Worm (Caenorhabditis elegans) whole organism, L2 larva: ENCODE results near the gene nhr-68.

Source experiments
- C34F6.9 ChIP-seq: fragments of 150-350 bp; optimal IDR thresholded peaks from 2 replicates; lab custom pipeline; 2014; ENCODE audit warnings: missing biosample characterization, missing genetic modification characterization
- F13H6.1 ChIP-seq: sonication (generic microtip); optimal IDR thresholded peaks from 2 replicates; lab custom pipeline; 2016; ENCODE audit warnings: missing genetic modification characterization, missing compliant biosample characterization
- R02D3.7 ChIP-seq: fragments of 150-350 bp; optimal IDR thresholded peaks from 2 replicates; lab custom pipeline; 2014; ENCODE audit warnings: missing biosample characterization, missing genetic modification characterization
- Y55F3AM.14 ChIP-seq: fragments of 200-800 bp; sonication (Bioruptor generic); optimal IDR thresholded peaks from 2 replicates; lab custom pipeline; 2018; ENCODE audit warnings: mild to moderate bottlenecking, missing genetic modification characterization, missing compliant biosample characterization
- ZK546.5 ChIP-seq: sonication (generic microtip); optimal IDR thresholded peaks from 2 replicates; lab custom pipeline; 2017; ENCODE audit warnings: missing biosample characterization, missing genetic modification characterization
- aly-2 ChIP-seq: fragments of 150-350 bp; optimal IDR thresholded peaks from 2 replicates; lab custom pipeline; 2014; ENCODE audit warnings: missing biosample characterization, missing genetic modification characterization
- ama-1 ChIP-seq: fragments of 150-350 bp; optimal IDR thresholded peaks from 2 replicates; lab custom pipeline; 2018; ENCODE audit warnings: inconsistent platforms
- blmp-1 ChIP-seq: sonication (generic microtip); optimal IDR thresholded peaks from 2 replicates; lab custom pipeline; 2017; ENCODE audit warnings: missing genetic modification characterization, mild to moderate bottlenecking, missing compliant biosample characterization, antibody characterized with exemption, moderate library complexity; ENCODE audit not compliant: insufficient read depth
- ceh-16 ChIP-seq: fragments of 150-350 bp; optimal IDR thresholded peaks from 2 replicates; lab custom pipeline; 2014; ENCODE audit warnings: missing biosample characterization, missing genetic modification characterization
- ceh-82 ChIP-seq: fragments of 150-350 bp; optimal IDR thresholded peaks from 2 replicates; lab custom pipeline; 2014; ENCODE audit warnings: missing biosample characterization, missing genetic modification characterization
- crh-2 ChIP-seq: sonication (generic microtip); optimal IDR thresholded peaks from 2 replicates; lab custom pipeline; 2017; ENCODE audit warnings: missing biosample characterization, missing genetic modification characterization
- dmd-4 ChIP-seq: sonication (generic microtip); optimal IDR thresholded peaks from 2 replicates; lab custom pipeline; 2017; ENCODE audit warnings: missing biosample characterization, missing genetic modification characterization
- egl-27 ChIP-seq: sonication (generic microtip); optimal IDR thresholded peaks from 3 replicates; lab custom pipeline; 2017; ENCODE audit warnings: missing biosample characterization, missing genetic modification reagents, missing genetic modification characterization
- elt-1 ChIP-seq: fragments of 150-350 bp; optimal IDR thresholded peaks from 2 replicates; lab custom pipeline; 2014; ENCODE audit warnings: missing biosample characterization, missing genetic modification characterization
- elt-3 ChIP-seq: sonication (generic microtip); optimal IDR thresholded peaks from 2 replicates; lab custom pipeline; 2017; ENCODE audit warnings: missing biosample characterization, missing genetic modification characterization
- fos-1 ChIP-seq: fragments of 150-350 bp; optimal IDR thresholded peaks from 2 replicates; lab custom pipeline; 2014; ENCODE audit warnings: missing biosample characterization, missing genetic modification characterization
- gmeb-1 ChIP-seq: fragments of 150-350 bp; optimal IDR thresholded peaks from 2 replicates; lab custom pipeline; 2014; ENCODE audit warnings: missing biosample characterization, missing genetic modification characterization
- lin-11 ChIP-seq: fragments of 150-350 bp; sonication (generic microtip); optimal IDR thresholded peaks from 2 replicates; lab custom pipeline; 2014; ENCODE audit warnings: missing biosample characterization, missing genetic modification characterization, inconsistent platforms, mixed read lengths
- lin-13 ChIP-seq: fragments of 150-350 bp; optimal IDR thresholded peaks from 2 replicates; lab custom pipeline; 2014; ENCODE audit warnings: missing biosample characterization, missing genetic modification reagents, missing genetic modification characterization
- lin-39 ChIP-seq: fragments of 150-350 bp; optimal IDR thresholded peaks from 2 replicates; lab custom pipeline; 2014; ENCODE audit warnings: missing biosample characterization, missing genetic modification reagents, missing genetic modification characterization
- lsy-2 ChIP-seq, 2 experiments: fragments of 150-350 bp in 1 of 2; sonication (generic microtip) in 1 of 2; optimal IDR thresholded peaks; 2 replicates each; lab custom pipeline; 2014 to 2017; ENCODE audit warnings: missing biosample characterization in 2 of 2, missing genetic modification characterization in 2 of 2
- mbf-1 ChIP-seq: sonication (generic microtip); optimal IDR thresholded peaks from 2 replicates; lab custom pipeline; 2017; ENCODE audit warnings: missing biosample characterization, missing genetic modification characterization
- mdl-1 ChIP-seq, 2 experiments: fragments of 150-350 bp in 1 of 2; sonication (generic microtip) in 1 of 2; optimal IDR thresholded peaks; 2 replicates each; lab custom pipeline; 2017; ENCODE audit warnings: missing biosample characterization in 2 of 2, missing genetic modification characterization in 2 of 2
- nhr-10 ChIP-seq: sonication (generic microtip); optimal IDR thresholded peaks from 2 replicates; lab custom pipeline; 2017; ENCODE audit warnings: missing biosample characterization, missing genetic modification characterization
- nhr-11 ChIP-seq: fragments of 150-350 bp; optimal IDR thresholded peaks from 2 replicates; lab custom pipeline; 2014; ENCODE audit warnings: missing biosample characterization, missing genetic modification characterization
- nhr-12 ChIP-seq: fragments of 150-350 bp; optimal IDR thresholded peaks from 2 replicates; lab custom pipeline; 2014; ENCODE audit warnings: missing biosample characterization, missing genetic modification characterization
- nhr-129 ChIP-seq: fragments of 150-350 bp; optimal IDR thresholded peaks from 2 replicates; lab custom pipeline; 2014; ENCODE audit warnings: missing biosample characterization, missing genetic modification characterization
- nhr-21 ChIP-seq: fragments of 150-350 bp; optimal IDR thresholded peaks from 2 replicates; lab custom pipeline; 2014; ENCODE audit warnings: missing biosample characterization, missing genetic modification characterization
- nhr-237 ChIP-seq: fragments of 150-350 bp; optimal IDR thresholded peaks from 2 replicates; lab custom pipeline; 2014; ENCODE audit warnings: missing biosample characterization, missing genetic modification characterization
- nhr-25 ChIP-seq: fragments of 150-350 bp; sonication (generic microtip); optimal IDR thresholded peaks from 3 replicates; lab custom pipeline; 2014; ENCODE audit warnings: missing biosample characterization, missing genetic modification characterization
- nhr-6 ChIP-seq: fragments of 150-350 bp; optimal IDR thresholded peaks from 2 replicates; lab custom pipeline; 2014; ENCODE audit warnings: missing biosample characterization, missing genetic modification characterization
- nhr-77 ChIP-seq: fragments of 150-350 bp; optimal IDR thresholded peaks from 2 replicates; lab custom pipeline; 2014; ENCODE audit warnings: missing biosample characterization, missing genetic modification characterization
- peb-1 ChIP-seq: fragments of 150-350 bp; optimal IDR thresholded peaks from 2 replicates; lab custom pipeline; 2014; ENCODE audit warnings: missing biosample characterization, missing genetic modification characterization
- sem-4 ChIP-seq: fragments of 150-350 bp; optimal IDR thresholded peaks from 2 replicates; lab custom pipeline; 2014; ENCODE audit warnings: missing biosample characterization, missing genetic modification reagents, missing genetic modification characterization
- skn-1 ChIP-seq: sonication (generic microtip); optimal IDR thresholded peaks from 2 replicates; lab custom pipeline; 2017; ENCODE audit warnings: missing biosample characterization, missing genetic modification characterization
- sma-3 ChIP-seq: sonication (generic microtip); optimal IDR thresholded peaks from 2 replicates; lab custom pipeline; 2016; ENCODE audit warnings: missing genetic modification reagents, missing genetic modification characterization, missing compliant biosample characterization
- sma-9 ChIP-seq, 2 experiments: fragments of 150-350 bp in 1 of 2; sonication (generic microtip) in 1 of 2; optimal IDR thresholded peaks; 2 replicates each; lab custom pipeline; 2014 to 2016; ENCODE audit warnings: missing genetic modification characterization in 2 of 2, mild to moderate bottlenecking in 1 of 2, missing biosample characterization in 1 of 2, missing compliant biosample characterization in 1 of 2, missing genetic modification reagents in 1 of 2, moderate library complexity in 1 of 2
- snpc-4 ChIP-seq: fragments of 150-350 bp; optimal IDR thresholded peaks from 2 replicates; lab custom pipeline; 2014; ENCODE audit warnings: missing biosample characterization, missing genetic modification characterization
- unc-39 ChIP-seq: fragments of 150-350 bp; optimal IDR thresholded peaks from 2 replicates; lab custom pipeline; 2014; ENCODE audit warnings: missing biosample characterization, missing genetic modification characterization
- unc-55 ChIP-seq: fragments of 150-350 bp; sonication (generic microtip); optimal IDR thresholded peaks from 3 replicates; lab custom pipeline; 2014; ENCODE audit warnings: missing biosample characterization, missing genetic modification reagents, missing genetic modification characterization
- ztf-1 ChIP-seq: fragments of 200-800 bp; sonication (Bioruptor generic); conservative IDR thresholded peaks from 2 replicates; pipeline ENCODE4 v1.3.6; 2022; ENCODE audit warnings: missing genetic modification characterization, missing compliant biosample characterization
- ztf-4 ChIP-seq: fragments of 150-350 bp; optimal IDR thresholded peaks from 2 replicates; lab custom pipeline; 2014; ENCODE audit warnings: missing biosample characterization, missing genetic modification characterization

nhr-68 gene

ce11 chrV:11572803-11573490, at the start of gene nhr-68, which contains the start of gene H12C20.7:
TSS of gene nhr-68 (plus strand) at chrV:11573440.
TSS of gene H12C20.7 (minus strand) at chrV:11572990.
- peak; percentile 99 for TF ChIP-seq nhr-21 (tag; lab: Kevin White, UChicago)
- TF ChIP-seq lin-39, result no peak
- TF ChIP-seq C34F6.9, result peak; percentile 49
- TF ChIP-seq nhr-12, result no peak
- peak; percentile 47 for TF ChIP-seq lin-13 (GFP tag; lab: Kevin White, UChicago)
- peak; percentile 38 for TF ChIP-seq ztf-4 (tag; lab: Kevin White, UChicago)
- peak; percentile 97 for TF ChIP-seq nhr-10 (tag; lab: Kevin White, UChicago)
- peak; percentile 100 for TF ChIP-seq sma-9 (GFP tag; optimal IDR thresholded peaks at IDR 0.05; lab: Kevin White, UChicago)
- TF ChIP-seq sma-9 (tag; optimal IDR thresholded peaks at IDR 0.05; lab: Kevin White, UChicago), result peak; percentile 32
- no peak for TF ChIP-seq peb-1 (tag; lab: Kevin White, UChicago)
- peak; percentile 82 for TF ChIP-seq Y55F3AM.14
- TF ChIP-seq nhr-129 (tag; lab: Kevin White, UChicago), result peak; percentile 91
- TF ChIP-seq F13H6.1 (tag; lab: Kevin White, UChicago), result peak; percentile 97
- TF ChIP-seq crh-2 (tag; lab: Kevin White, UChicago), result peak; percentile 96
- TF ChIP-seq ceh-16 (tag; lab: Kevin White, UChicago), result peak; percentile 45
- peak; percentile 27 for TF ChIP-seq elt-1 (tag; lab: Kevin White, UChicago)
- no peak for TF ChIP-seq nhr-25 (tag; lab: Kevin White, UChicago)
- TF ChIP-seq nhr-237, result no peak
- peak; percentile 86 for TF ChIP-seq fos-1
- peak; percentile 85 for TF ChIP-seq blmp-1 (tag; lab: Kevin White, UChicago)
- TF ChIP-seq lsy-2 (tag; optimal IDR thresholded peaks at IDR 0.05; lab: Kevin White, UChicago), result peak in 1 of 2 experiments; percentile 90
- TF ChIP-seq nhr-77 (tag; lab: Kevin White, UChicago), result no peak
- peak; percentile 4 for TF ChIP-seq nhr-11 (tag; lab: Kevin White, UChicago)
- no peak for TF ChIP-seq unc-39 (tag; lab: Kevin White, UChicago)
- no peak for TF ChIP-seq R02D3.7
- TF ChIP-seq sem-4, result peak; percentile 90
- TF ChIP-seq mdl-1 (tag; optimal IDR thresholded peaks at IDR 0.05; lab: Kevin White, UChicago), result peak; percentile 34 to 89
- peak; percentile 67 for TF ChIP-seq egl-27 (tag; lab: Kevin White, UChicago)
- peak; percentile 71 for TF ChIP-seq nhr-6 (tag; lab: Kevin White, UChicago)
- TF ChIP-seq gmeb-1 (tag; lab: Kevin White, UChicago), result peak; percentile 63
- TF ChIP-seq ZK546.5 (tag; lab: Kevin White, UChicago), result no peak
- TF ChIP-seq sma-3 (GFP tag; lab: Kevin White, UChicago), result peak; percentile 99
- TF ChIP-seq ama-1 (lab: Kevin White, UChicago), result peak; percentile 44
- TF ChIP-seq, all 48 proteins: peak for 23

- no peak for TF ChIP-seq dmd-4
- no peak for TF ChIP-seq ceh-16 (tag; lab: Kevin White, UChicago)
- no peak for TF ChIP-seq egl-27 (tag; lab: Kevin White, UChicago)
- peak; percentile 59 for TF ChIP-seq blmp-1 (tag; lab: Kevin White, UChicago)
- no peak for TF ChIP-seq ama-1 (lab: Kevin White, UChicago)
- TF ChIP-seq R02D3.7, result no peak
- TF ChIP-seq lin-11 (tag; lab: Kevin White, UChicago), result no peak
- no peak for TF ChIP-seq peb-1 (tag; lab: Kevin White, UChicago)
- TF ChIP-seq fos-1, result no peak
- no peak for TF ChIP-seq elt-3
- no peak for TF ChIP-seq nhr-10 (tag; lab: Kevin White, UChicago)
- TF ChIP-seq nhr-25 (tag; lab: Kevin White, UChicago), result peak; percentile 61
- no peak for TF ChIP-seq lsy-2 (tag; optimal IDR thresholded peaks at IDR 0.05; lab: Kevin White, UChicago)
- TF ChIP-seq Y55F3AM.14, result no peak
- no peak for TF ChIP-seq snpc-4 (tag; lab: Kevin White, UChicago)
- no peak for TF ChIP-seq unc-55 (GFP tag; lab: Kevin White, UChicago)
- no peak for TF ChIP-seq aly-2 (tag; lab: Kevin White, UChicago)
- TF ChIP-seq mbf-1 (tag; lab: Kevin White, UChicago), result no peak
- peak; percentile 59 for TF ChIP-seq F13H6.1 (tag; lab: Kevin White, UChicago)
- no peak for TF ChIP-seq C34F6.9
- TF ChIP-seq skn-1 (tag; lab: Kevin White, UChicago), result no peak
- TF ChIP-seq ceh-82 (tag; lab: Kevin White, UChicago), result no peak
- no peak for TF ChIP-seq ztf-1 (GFP tag; lab: Robert Waterston, UW)
- no peak for TF ChIP-seq sma-9 (GFP tag; optimal IDR thresholded peaks at IDR 0.05; lab: Kevin White, UChicago)
- TF ChIP-seq sma-9 (tag; optimal IDR thresholded peaks at IDR 0.05; lab: Kevin White, UChicago), result no peak
- no peak for TF ChIP-seq nhr-12
Measured at ce11 chrV:11525338-11525737, 47.9 kb upstream of the nhr-68 start.
